Fruit fly (Drosophila melanogaster) whole organism, pupa: ENCODE measurements around the gene CG3534.
"Not testable (repeated sequence)": the region's sequence is repeated elsewhere in the genome, so short reads cannot be mapped to it uniquely, and the experiment has no call there.

ENCODE experiments used
- CG10348 ChIP-seq: fragments of 200-800 bp; sonication (Bioruptor generic); IDR thresholded peaks from 2 replicates; pipeline ENCODE4 v1.3.6; 2022; ENCODE audit warnings: missing biosample characterization, missing genetic modification characterization
- CG12605 ChIP-seq: fragments of 200-800 bp; sonication (Bioruptor generic); IDR thresholded peaks from 2 replicates; pipeline ENCODE4 v1.3.6; 2022; ENCODE audit warnings: missing biosample characterization, missing genetic modification characterization
- CG13204 ChIP-seq: fragments of 200-800 bp; sonication (Bioruptor generic); optimal IDR thresholded peaks from 2 replicates; lab custom pipeline; 2018; ENCODE audit warnings: missing biosample characterization, mild to moderate bottlenecking, missing genetic modification characterization, moderate library complexity
- CG14655 ChIP-seq: fragments of 200-800 bp; sonication (Bioruptor generic); optimal IDR thresholded peaks from 3 replicates; lab custom pipeline; 2017; ENCODE audit warnings: mild to moderate bottlenecking, missing biosample characterization, missing genetic modification reagents, missing genetic modification characterization
- CG15710 ChIP-seq: fragments of 200-800 bp; sonication (Bioruptor generic); optimal IDR thresholded peaks from 2 replicates; lab custom pipeline; 2018; ENCODE audit warnings: missing biosample characterization, mild to moderate bottlenecking, missing genetic modification characterization, moderate library complexity
- CG17806 ChIP-seq: fragments of 200-800 bp; sonication (Bioruptor generic); optimal IDR thresholded peaks from 2 replicates; lab custom pipeline; 2018; ENCODE audit warnings: missing biosample characterization, mild to moderate bottlenecking, missing genetic modification characterization, moderate library complexity
- CG32121 ChIP-seq: fragments of 200-800 bp; sonication (Bioruptor generic); IDR thresholded peaks from 2 replicates; pipeline ENCODE4 v1.3.6; 2022; ENCODE audit warnings: missing biosample characterization, missing genetic modification characterization
- CG34367 ChIP-seq: fragments of 200-800 bp; sonication (Bioruptor generic); optimal IDR thresholded peaks from 2 replicates; lab custom pipeline; 2018; ENCODE audit warnings: missing biosample characterization, mild to moderate bottlenecking, missing genetic modification characterization
- CG4496 ChIP-seq: fragments of 200-800 bp; sonication (Bioruptor generic); IDR thresholded peaks from 3 replicates; pipeline ENCODE4 v1.3.6; 2022; ENCODE audit warnings: missing biosample characterization, missing genetic modification characterization
- CG8159 ChIP-seq: fragments of 200-800 bp; sonication (Bioruptor generic); optimal IDR thresholded peaks from 3 replicates; lab custom pipeline; 2018; ENCODE audit warnings: missing biosample characterization, mild to moderate bottlenecking, missing genetic modification characterization, moderate library complexity
- CG8301 ChIP-seq: fragments of 200-800 bp; sonication (Bioruptor generic); optimal IDR thresholded peaks from 2 replicates; lab custom pipeline; 2018; ENCODE audit warnings: missing biosample characterization, mild to moderate bottlenecking, missing genetic modification characterization
- CG9948 ChIP-seq: fragments of 200-800 bp; sonication (Bioruptor generic); optimal IDR thresholded peaks from 2 replicates; lab custom pipeline; 2018; ENCODE audit warnings: missing biosample characterization, mild to moderate bottlenecking, missing genetic modification characterization, moderate library complexity
- D1 ChIP-seq: fragments of 200-800 bp; sonication (Bioruptor generic); optimal IDR thresholded peaks from 2 replicates; lab custom pipeline; 2018; ENCODE audit warnings: missing biosample characterization, mild to moderate bottlenecking, missing genetic modification characterization, moderate library complexity
- EcR ChIP-seq: fragments of 200-800 bp; sonication (Bioruptor generic); optimal IDR thresholded peaks from 3 replicates; lab custom pipeline; 2019; ENCODE audit warnings: missing biosample characterization, missing genetic modification characterization, mild to moderate bottlenecking, moderate library complexity, missing genetic modification reagents
- Ets98B ChIP-seq: fragments of 200-800 bp; sonication (Bioruptor generic); IDR thresholded peaks from 2 replicates; pipeline ENCODE4 v1.3.6; 2022; ENCODE audit warnings: missing biosample characterization, missing genetic modification characterization
- Pif1A ChIP-seq: fragments of 200-800 bp; sonication (Bioruptor generic); optimal IDR thresholded peaks from 3 replicates; lab custom pipeline; 2016; ENCODE audit warnings: missing biosample characterization, missing genetic modification characterization
- Pif1B ChIP-seq: fragments of 200-800 bp; sonication (Bioruptor generic); optimal IDR thresholded peaks from 3 replicates; lab custom pipeline; 2016; ENCODE audit warnings: missing biosample characterization, missing genetic modification characterization
- Snoo ChIP-seq: fragments of 200-800 bp; sonication (Bioruptor generic); optimal IDR thresholded peaks from 3 replicates; lab custom pipeline; 2017; ENCODE audit warnings: missing biosample characterization, mild to moderate bottlenecking, missing genetic modification characterization, inconsistent platforms
- fd96Ca ChIP-seq: fragments of 200-800 bp; sonication (Bioruptor generic); IDR thresholded peaks from 3 replicates; pipeline ENCODE4 v1.3.6; 2022; ENCODE audit warnings: missing biosample characterization, missing genetic modification characterization
- gl ChIP-seq: fragments of 200-800 bp; sonication (Bioruptor generic); optimal IDR thresholded peaks from 2 replicates; lab custom pipeline; 2018; ENCODE audit warnings: missing biosample characterization, mild to moderate bottlenecking, missing genetic modification characterization
- rn ChIP-seq: fragments of 200-800 bp; sonication (Bioruptor generic); IDR thresholded peaks from 2 replicates; pipeline ENCODE4 v1.3.6; 2022; ENCODE audit warnings: missing biosample characterization, missing genetic modification characterization

CG3534 gene

dm6 chr3R:16992716-16993115 is 3.5 kb upstream of the CG3534 start, which contains the start of gene CG31274:
TSS of gene CG31274 (plus strand) at chr3R:16993016.
- not testable (repeated sequence) for TF ChIP-seq CG8159 (tag; lab: Kevin White, UChicago); CG32121 (GFP tag; lab: Robert Waterston, UW); gl (tag; lab: Kevin White, UChicago)

DNA sequence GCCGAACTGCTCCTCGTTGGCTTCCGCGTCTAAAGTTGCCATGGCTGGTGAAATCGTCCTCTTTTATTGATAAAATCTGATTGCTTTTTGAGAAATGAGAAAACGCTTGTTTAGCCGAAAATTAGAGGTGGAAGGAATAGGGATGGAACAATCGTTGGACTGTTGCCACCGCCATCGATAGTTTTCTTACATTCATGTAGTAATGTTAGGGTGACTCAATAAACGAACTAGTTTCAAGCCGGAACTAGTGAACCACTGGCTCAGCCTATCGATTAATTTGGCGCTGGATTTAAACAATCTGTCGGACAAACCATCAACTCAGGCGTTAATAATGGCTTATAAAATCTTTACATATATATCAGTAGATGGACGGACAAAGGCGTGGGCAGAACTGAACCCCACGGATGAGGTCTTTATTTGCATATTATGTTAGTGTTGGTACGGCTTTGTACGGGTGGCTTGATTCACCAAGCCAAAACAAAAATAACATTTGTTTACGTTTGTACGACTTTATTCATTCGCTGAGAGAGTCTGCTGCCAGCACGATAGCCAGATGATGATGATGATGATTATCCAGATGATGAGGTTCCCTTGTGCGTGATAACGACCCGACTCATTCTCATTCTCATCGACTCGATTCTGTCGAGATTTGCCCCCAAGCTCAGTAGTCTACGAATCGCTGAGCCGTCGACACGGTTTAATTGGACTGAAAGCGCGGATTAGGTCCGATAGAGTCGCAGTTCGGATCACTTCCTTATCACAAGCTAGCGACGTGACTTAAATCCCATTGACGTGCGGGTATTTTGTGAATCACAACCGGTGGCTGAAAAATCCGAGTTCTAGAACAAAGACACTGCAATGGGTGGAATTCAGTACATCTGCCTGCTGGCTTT is 6.2 kb downstream of the CG3534 start, which contains the start of the genes Sf3a1 and Irc:
Gene Sf3a1, minus strand, starts transcription at position 138 of the 893 bp plus-strand sequence.
Gene Irc, plus strand, starts transcription at position 658 of the 893 bp plus-strand sequence.
- TF ChIP-seq fd96Ca = no peak
- peak; percentile 82 for TF ChIP-seq EcR
- no peak for TF ChIP-seq CG32121 (GFP tag; lab: Robert Waterston, UW)
- no peak for TF ChIP-seq rn
- peak; percentile 35 for TF ChIP-seq gl (tag; lab: Kevin White, UChicago)
- TF ChIP-seq CG15710 (tag; lab: Kevin White, UChicago) = no peak
- no peak for TF ChIP-seq Pif1A (GFP tag; lab: Kevin White, UChicago)
- no peak for TF ChIP-seq D1 (tag; lab: Kevin White, UChicago)
- TF ChIP-seq CG9948 = no peak
- no peak for TF ChIP-seq CG12605
- TF ChIP-seq CG8301 = no peak
- TF ChIP-seq Pif1B (GFP tag; lab: Kevin White, UChicago) = no peak
- TF ChIP-seq CG8159 (tag; lab: Kevin White, UChicago) = peak; percentile 37
- no peak for TF ChIP-seq CG10348
- 0 out of 3 replicates have a peak, but pooled peaks have one; percentile 8 for TF ChIP-seq CG4496 (GFP tag; lab: Robert Waterston, UW)
- no peak for TF ChIP-seq CG14655 (GFP tag; lab: Kevin White, UChicago)

DNA sequence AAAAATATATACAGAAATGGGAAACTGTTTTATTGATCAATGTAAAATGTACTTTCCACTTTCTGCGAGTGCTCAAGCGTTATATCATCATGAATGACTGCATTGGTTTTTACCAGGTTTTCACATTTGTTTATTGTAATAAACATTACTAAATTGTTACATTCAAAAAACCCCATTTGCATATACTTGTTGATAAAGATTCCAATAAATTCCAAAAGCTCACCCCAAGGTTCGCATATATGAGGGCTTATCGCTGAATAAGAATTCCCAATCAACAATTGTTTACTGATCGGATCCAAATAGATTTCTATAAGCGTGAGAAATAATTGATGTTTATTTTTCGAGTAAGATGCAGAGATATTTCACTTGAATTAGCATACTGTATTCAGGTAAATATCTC is 7.2 kb downstream of the CG3534 start:
- TF ChIP-seq CG4496 (GFP tag; lab: Robert Waterston, UW) (no peak), CG14655 (GFP tag; lab: Kevin White, UChicago) (no peak), Pif1A (GFP tag; lab: Kevin White, UChicago) (no peak), Snoo (tag; lab: Kevin White, UChicago) (no peak), EcR (no peak), fd96Ca (no peak), Ets98B (GFP tag; lab: Robert Waterston, UW) (no peak), D1 (tag; lab: Kevin White, UChicago) (no peak), CG9948 (no peak), CG8159 (tag; lab: Kevin White, UChicago) (no peak), CG10348 (no peak), gl (tag; lab: Kevin White, UChicago) (no peak), CG8301 (no peak), CG17806 (tag; lab: Kevin White, UChicago) (no peak), CG34367 (tag; lab: Kevin White, UChicago) (no peak), CG15710 (tag; lab: Kevin White, UChicago) (no peak), CG32121 (GFP tag; lab: Robert Waterston, UW) (no peak), rn (no peak), CG13204 (GFP tag; lab: Kevin White, UChicago) (no peak)

- TF ChIP-seq CG8301 = no peak
These were observed 11.1 kb downstream of the CG3534 start for dm6 chr3R:17007336-17007735.

DNA sequence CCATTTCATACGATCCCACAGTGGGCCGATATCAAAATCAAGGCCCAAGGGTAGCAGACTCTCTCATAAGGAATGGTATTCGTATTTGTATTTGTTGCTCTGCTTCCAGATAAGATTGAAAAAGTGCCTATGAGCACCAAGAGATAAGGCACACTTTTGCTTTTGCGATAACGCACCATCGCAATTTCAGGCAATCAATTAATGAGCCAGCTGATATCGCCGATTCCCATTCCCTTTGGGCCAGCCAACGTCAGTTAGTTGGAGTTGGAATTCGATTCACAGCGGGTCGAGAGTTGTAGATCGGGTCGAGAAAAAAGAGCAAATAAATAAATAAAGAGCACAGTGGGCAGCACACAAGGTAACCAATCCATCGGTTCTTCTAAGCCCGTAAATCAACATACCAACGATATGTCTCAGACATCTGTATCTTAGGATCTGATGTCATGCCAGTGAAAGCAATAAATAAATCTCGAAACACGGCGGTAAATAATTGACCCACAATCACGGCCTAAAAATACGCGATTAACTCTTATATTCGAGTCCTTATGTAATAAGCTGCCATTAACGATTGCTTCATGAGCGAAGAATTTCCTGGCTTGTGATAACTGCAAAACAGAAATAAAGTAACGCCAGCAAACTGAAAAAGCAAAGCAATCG is 11.9 kb downstream of the CG3534 start, which contains the start of gene CG8907:
Gene CG8907, plus strand, starts transcription at position 252 of the 657 bp plus-strand sequence.
- no peak for TF ChIP-seq CG32121 (GFP tag; lab: Robert Waterston, UW)
- TF ChIP-seq EcR = peak; percentile 31

DNA sequence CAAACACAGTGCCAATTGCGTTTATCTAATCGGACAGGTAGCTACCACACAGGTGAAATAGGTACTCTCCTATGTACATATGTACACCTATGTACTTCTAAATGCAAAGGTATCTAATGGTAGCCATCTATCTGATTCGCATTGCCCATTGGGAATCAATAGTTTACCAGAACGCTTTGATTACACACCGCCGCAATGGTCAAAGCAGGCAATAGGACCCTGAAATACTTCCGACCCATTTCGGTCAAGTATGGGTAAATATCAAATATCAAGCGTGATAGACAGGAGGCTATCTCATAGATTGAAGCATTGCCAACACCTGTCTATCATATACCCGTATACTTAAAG is 12.4 kb downstream of the CG3534 start:
- no peak for TF ChIP-seq CG9948

dm6 chr3R:17014276-17014675 is 18.0 kb downstream of the CG3534 start, which contains the start of gene Pxd:
TSS of gene Pxd (plus strand) at chr3R:17014576.
- TF ChIP-seq CG15710 (tag; lab: Kevin White, UChicago) (no peak), CG4496 (GFP tag; lab: Robert Waterston, UW) (0 out of 3 replicates have a peak, but pooled peaks have one; percentile 31)
